Worm (Caenorhabditis elegans): ENCODE measurements around the gene dnc-4.

- TF ChIP-seq unc-62 (GFP tag; optimal IDR thresholded peaks at IDR 0.05) (no peak), elt-2 (tag; optimal IDR thresholded peaks at IDR 0.05) (no peak), tbx-2 (tag; optimal IDR thresholded peaks at IDR 0.05) (no peak), ztf-4 (tag; optimal IDR thresholded peaks at IDR 0.05) (no peak), jun-1 (tag; optimal IDR thresholded peaks at IDR 0.05) (no peak), nfya-1 (tag; optimal IDR thresholded peaks at IDR 0.05; ENCODE audit: insufficient read depth) (no peak), mdl-1 (tag; optimal IDR thresholded peaks at IDR 0.05) (no peak)
These were observed 33.1 kb upstream of the dnc-4 start for ce11 chrIV:8052694-8053093.

All from whole organism, L3 larva.